Fruit fly (Drosophila melanogaster) whole organism: ENCODE data around the gene Klp98A.

Experiments
- CG8478 ChIP-seq: fragments of >200 bp; optimal IDR thresholded peaks from 2 replicates; lab custom pipeline; 2018; ENCODE audit warnings: inconsistent platforms
- Dll ChIP-seq: fragments of >200 bp; optimal IDR thresholded peaks from 2 replicates; lab custom pipeline; 2017
- EcR ChIP-seq, 2 experiments: fragments of >200 bp; optimal IDR thresholded peaks; 2 replicates each; lab custom pipeline; 2017; ENCODE audit warnings: missing biosample characterization in 2 of 2, missing genetic modification characterization in 2 of 2, missing genetic modification reagents in 2 of 2
- pan ChIP-seq: fragments of >200 bp; optimal IDR thresholded peaks from 2 replicates; lab custom pipeline; 2017
- psq ChIP-seq: fragments of >200 bp; optimal IDR thresholded peaks from 2 replicates; lab custom pipeline; 2017
- usp ChIP-seq: fragments of >200 bp; optimal IDR thresholded peaks from 2 replicates; lab custom pipeline; 2017; ENCODE audit warnings: missing biosample characterization, missing genetic modification characterization, mixed read lengths

- TF ChIP-seq pan (lab: Kevin White, UChicago), result no peak
- no peak for TF ChIP-seq CG8478 (lab: Kevin White, UChicago)
- no peak for TF ChIP-seq usp (GFP tag; lab: Kevin White, UChicago)
- no peak for TF ChIP-seq psq (lab: Kevin White, UChicago)
- no peak for TF ChIP-seq EcR (GFP tag; optimal IDR thresholded peaks at IDR 0.05; lab: Kevin White, UChicago)
- no peak for TF ChIP-seq Dll (lab: Kevin White, UChicago)
Observed at dm6 chr3R:27517157-27517556, 41.8 kb downstream of the Klp98A start, which contains the start of gene CG13972.
